Fruit fly (Drosophila melanogaster): ENCODE results near the gene CG14022.

CG14022 gene

dm6 chr2L:5288721-5289120, 40.0 kb downstream of the CG14022 start, which contains the start of gene vri:
vri (plus strand) TSS chr2L:5288944.
- TF ChIP-seq insv (optimal IDR thresholded peaks at IDR 0.05) (no peak), h (optimal IDR thresholded peaks at IDR 0.05) (no peak), psq (optimal IDR thresholded peaks at IDR 0.05) (no peak), Sin3A (optimal IDR thresholded peaks at IDR 0.05) (no peak), ttk (optimal IDR thresholded peaks at IDR 0.05) (no peak), Myc (optimal IDR thresholded peaks at IDR 0.05) (no peak)

- TF ChIP-seq Myc (optimal IDR thresholded peaks at IDR 0.05) (no peak), Sin3A (optimal IDR thresholded peaks at IDR 0.05) (no peak), insv (optimal IDR thresholded peaks at IDR 0.05) (no peak), ttk (optimal IDR thresholded peaks at IDR 0.05) (no peak), h (optimal IDR thresholded peaks at IDR 0.05) (no peak), psq (optimal IDR thresholded peaks at IDR 0.05) (no peak)
These were observed 40.4 kb downstream of the CG14022 start for dm6 chr2L:5288262-5288621.

- TF ChIP-seq ttk (optimal IDR thresholded peaks at IDR 0.05) (no peak), Myc (optimal IDR thresholded peaks at IDR 0.05) (no peak), Sin3A (optimal IDR thresholded peaks at IDR 0.05) (no peak), psq (optimal IDR thresholded peaks at IDR 0.05) (no peak), insv (optimal IDR thresholded peaks at IDR 0.05) (no peak), h (optimal IDR thresholded peaks at IDR 0.05) (no peak)
These were observed 40.9 kb downstream of the CG14022 start for dm6 chr2L:5287599-5288261.

- TF ChIP-seq h (optimal IDR thresholded peaks at IDR 0.05) (no peak), ttk (optimal IDR thresholded peaks at IDR 0.05) (no peak), Myc (optimal IDR thresholded peaks at IDR 0.05) (no peak), insv (optimal IDR thresholded peaks at IDR 0.05) (no peak), Sin3A (optimal IDR thresholded peaks at IDR 0.05) (no peak), psq (optimal IDR thresholded peaks at IDR 0.05) (no peak)
These were observed 42.1 kb downstream of the CG14022 start for dm6 chr2L:5286572-5286971.

- TF ChIP-seq psq (optimal IDR thresholded peaks at IDR 0.05) = no peak
- TF ChIP-seq Myc (optimal IDR thresholded peaks at IDR 0.05) = no peak
- TF ChIP-seq Sin3A (optimal IDR thresholded peaks at IDR 0.05) = no peak
- TF ChIP-seq insv (optimal IDR thresholded peaks at IDR 0.05) = no peak
- no peak for TF ChIP-seq h (optimal IDR thresholded peaks at IDR 0.05)
- TF ChIP-seq ttk (optimal IDR thresholded peaks at IDR 0.05) = no peak
These were observed 42.8 kb downstream of the CG14022 start for dm6 chr2L:5285860-5286259.

dm6 chr2L:5284820-5285219, 43.9 kb downstream of the CG14022 start:
- TF ChIP-seq psq (optimal IDR thresholded peaks at IDR 0.05) (no peak), Myc (optimal IDR thresholded peaks at IDR 0.05) (no peak), Sin3A (optimal IDR thresholded peaks at IDR 0.05) (no peak), h (optimal IDR thresholded peaks at IDR 0.05) (no peak), ttk (optimal IDR thresholded peaks at IDR 0.05) (no peak), insv (optimal IDR thresholded peaks at IDR 0.05) (no peak)

dm6 chr2L:5278309-5279130, 50.2 kb downstream of the CG14022 start, which contains the start of the genes Nin and Bub1:
Nin (minus strand) TSS chr2L:5278548.
Bub1 (plus strand) TSS chr2L:5278865.
- TF ChIP-seq Myc (optimal IDR thresholded peaks at IDR 0.05) = no peak
- no peak for TF ChIP-seq Sin3A (optimal IDR thresholded peaks at IDR 0.05)
